Fruit fly (Drosophila melanogaster) whole organism, prepupa: ENCODE measurements around the gene CG6830.

Experiments
- Blimp-1 ChIP-seq: fragments of 200-800 bp; sonication (Bioruptor generic); optimal IDR thresholded peaks from 3 replicates; lab custom pipeline; 2017; ENCODE audit warnings: missing biosample characterization, missing genetic modification characterization, mild to moderate bottlenecking, moderate library complexity, missing genetic modification reagents
- CG10631 ChIP-seq: fragments of 200-800 bp; sonication (Bioruptor generic); optimal IDR thresholded peaks from 2 replicates; lab custom pipeline; 2016; ENCODE audit warnings: missing biosample characterization, missing genetic modification characterization
- CG10669 ChIP-seq: fragments of 200-800 bp; sonication (Bioruptor generic); optimal IDR thresholded peaks from 3 replicates; lab custom pipeline; 2018; ENCODE audit warnings: missing biosample characterization, mild to moderate bottlenecking, missing genetic modification characterization, moderate library complexity
- CG11294 ChIP-seq: fragments of 200-800 bp; sonication (Bioruptor generic); IDR thresholded peaks from 2 replicates; pipeline ENCODE4 v1.3.6; 2022; ENCODE audit warnings: missing biosample characterization, missing genetic modification characterization
- CG11902 ChIP-seq: fragments of 200-800 bp; sonication (Bioruptor generic); optimal IDR thresholded peaks from 3 replicates; lab custom pipeline; 2016; ENCODE audit warnings: missing biosample characterization, missing genetic modification characterization
- CG15336 ChIP-seq: fragments of 200-800 bp; sonication (Bioruptor generic); IDR thresholded peaks from 2 replicates; pipeline ENCODE4 v1.3.6; 2022; ENCODE audit warnings: missing biosample characterization, missing genetic modification characterization
- CG1621 ChIP-seq: fragments of 200-800 bp; sonication (Bioruptor generic); optimal IDR thresholded peaks from 3 replicates; lab custom pipeline; 2018; ENCODE audit warnings: missing biosample characterization, mild to moderate bottlenecking, missing genetic modification characterization
- CG16779 ChIP-seq: fragments of 200-800 bp; sonication (Bioruptor generic); optimal IDR thresholded peaks from 3 replicates; lab custom pipeline; 2017; ENCODE audit warnings: missing biosample characterization, mild to moderate bottlenecking, missing genetic modification characterization
- CG3032 ChIP-seq: fragments of 200-800 bp; optimal IDR thresholded peaks from 2 replicates; lab custom pipeline; 2019; ENCODE audit warnings: missing biosample characterization, mild to moderate bottlenecking, missing genetic modification characterization, moderate library complexity
- CG31627 ChIP-seq: fragments of 200-800 bp; sonication (Bioruptor generic); optimal IDR thresholded peaks from 3 replicates; lab custom pipeline; 2016; ENCODE audit warnings: missing biosample characterization, missing genetic modification characterization
- CG34406 ChIP-seq: fragments of 200-800 bp; sonication (Bioruptor generic); optimal IDR thresholded peaks from 3 replicates; lab custom pipeline; 2016; ENCODE audit warnings: missing biosample characterization, missing genetic modification characterization
- CG6276 ChIP-seq: fragments of 200-800 bp; sonication (Bioruptor generic); optimal IDR thresholded peaks from 2 replicates; lab custom pipeline; 2017; ENCODE audit warnings: missing biosample characterization, mild to moderate bottlenecking, missing genetic modification characterization
- CG6808 ChIP-seq: fragments of 200-800 bp; sonication (Bioruptor generic); optimal IDR thresholded peaks from 3 replicates; lab custom pipeline; 2017; ENCODE audit warnings: missing biosample characterization, missing genetic modification characterization, mild to moderate bottlenecking, moderate library complexity, missing genetic modification reagents
- CG6854 ChIP-seq: fragments of 200-800 bp; sonication (Bioruptor generic); optimal IDR thresholded peaks from 2 replicates; lab custom pipeline; 2017; ENCODE audit warnings: missing biosample characterization, mild to moderate bottlenecking, missing genetic modification characterization
- CG7368 ChIP-seq: fragments of 200-800 bp; sonication (Bioruptor generic); optimal IDR thresholded peaks from 3 replicates; lab custom pipeline; 2016; ENCODE audit warnings: missing biosample characterization, missing genetic modification characterization
- CG8119 ChIP-seq: fragments of 200-800 bp; sonication (Bioruptor generic); IDR thresholded peaks from 3 replicates; pipeline ENCODE4 v1.3.6; 2022; ENCODE audit warnings: missing biosample characterization, missing genetic modification characterization
- CG8319 ChIP-seq: fragments of 200-800 bp; sonication (Bioruptor generic); optimal IDR thresholded peaks from 3 replicates; lab custom pipeline; 2016; ENCODE audit warnings: missing biosample characterization, missing genetic modification characterization
- CG9139 ChIP-seq: fragments of 200-800 bp; sonication (Bioruptor generic); optimal IDR thresholded peaks from 3 replicates; lab custom pipeline; 2017; ENCODE audit warnings: missing biosample characterization, mild to moderate bottlenecking, missing genetic modification characterization
- Eip75B ChIP-seq: fragments of 200-800 bp; sonication (Bioruptor generic); optimal IDR thresholded peaks from 3 replicates; lab custom pipeline; 2016; ENCODE audit warnings: missing biosample characterization, missing genetic modification characterization
- Eip93F ChIP-seq: fragments of 200-800 bp; sonication (Bioruptor generic); optimal IDR thresholded peaks from 2 replicates; lab custom pipeline; 2016; ENCODE audit warnings: missing biosample characterization, mild to moderate bottlenecking, missing genetic modification characterization
- Ets21C ChIP-seq: fragments of 200-800 bp; sonication (Bioruptor generic); optimal IDR thresholded peaks from 3 replicates; lab custom pipeline; 2016; ENCODE audit warnings: missing biosample characterization, missing genetic modification characterization
- Ets96B ChIP-seq: fragments of 200-800 bp; optimal IDR thresholded peaks from 2 replicates; lab custom pipeline; 2019; ENCODE audit warnings: missing biosample characterization, mild to moderate bottlenecking, missing genetic modification characterization, moderate library complexity
- Gug ChIP-seq: fragments of 200-800 bp; sonication (Bioruptor generic); IDR thresholded peaks from 2 replicates; pipeline ENCODE4 v1.3.6; 2022; ENCODE audit warnings: missing biosample characterization, missing genetic modification characterization
- Hr38 ChIP-seq: sonication (Bioruptor generic); optimal IDR thresholded peaks from 2 replicates; lab custom pipeline; 2016; ENCODE audit warnings: missing biosample characterization, missing genetic modification characterization
- Hr39 ChIP-seq: fragments of 200-800 bp; sonication (Bioruptor generic); optimal IDR thresholded peaks from 2 replicates; lab custom pipeline; 2016; ENCODE audit warnings: missing biosample characterization, missing genetic modification characterization
- Met ChIP-seq: fragments of 200-800 bp; sonication (Bioruptor generic); optimal IDR thresholded peaks from 3 replicates; lab custom pipeline; 2016; ENCODE audit warnings: missing biosample characterization, missing genetic modification characterization
- OdsH ChIP-seq: fragments of 200-800 bp; sonication (Bioruptor generic); optimal IDR thresholded peaks from 3 replicates; lab custom pipeline; 2016; ENCODE audit warnings: missing biosample characterization, missing genetic modification characterization
- Smox ChIP-seq: fragments of 200-800 bp; sonication (Bioruptor generic); optimal IDR thresholded peaks from 3 replicates; lab custom pipeline; 2016; ENCODE audit warnings: missing biosample characterization, missing genetic modification characterization
- Sox14 ChIP-seq: fragments of 200-800 bp; sonication (Bioruptor generic); optimal IDR thresholded peaks from 3 replicates; lab custom pipeline; 2016; ENCODE audit warnings: missing biosample characterization, missing genetic modification characterization
- Sox15 ChIP-seq: fragments of 200-800 bp; sonication (Bioruptor generic); optimal IDR thresholded peaks from 3 replicates; lab custom pipeline; 2016; ENCODE audit warnings: missing biosample characterization, missing genetic modification characterization
- achi ChIP-seq: fragments of 200-800 bp; sonication (Bioruptor generic); optimal IDR thresholded peaks from 3 replicates; lab custom pipeline; 2016; ENCODE audit warnings: missing biosample characterization, missing genetic modification characterization
- acj6 ChIP-seq: fragments of 200-800 bp; sonication (Bioruptor generic); optimal IDR thresholded peaks from 3 replicates; lab custom pipeline; 2016; ENCODE audit warnings: missing biosample characterization, missing genetic modification characterization
- cyc ChIP-seq: fragments of 200-800 bp; sonication (Bioruptor generic); optimal IDR thresholded peaks from 3 replicates; lab custom pipeline; 2016; ENCODE audit warnings: missing biosample characterization, missing genetic modification characterization
- dac ChIP-seq: fragments of 200-800 bp; sonication (Bioruptor generic); optimal IDR thresholded peaks from 2 replicates; lab custom pipeline; 2017; ENCODE audit warnings: missing biosample characterization, mild to moderate bottlenecking, missing genetic modification characterization
- dsx ChIP-seq: fragments of 200-800 bp; optimal IDR thresholded peaks from 3 replicates; lab custom pipeline; 2019; ENCODE audit warnings: missing biosample characterization, mild to moderate bottlenecking, missing genetic modification characterization, moderate library complexity; ENCODE audit not compliant: poor library complexity, severe bottlenecking
- eg ChIP-seq: fragments of 200-800 bp; sonication (Bioruptor generic); IDR thresholded peaks from 3 replicates; pipeline ENCODE4 v1.3.6; 2022; ENCODE audit warnings: missing biosample characterization, missing genetic modification characterization
- fd59A ChIP-seq: fragments of 200-800 bp; sonication (Bioruptor generic); optimal IDR thresholded peaks from 2 replicates; lab custom pipeline; 2017; ENCODE audit warnings: missing biosample characterization, mild to moderate bottlenecking, missing genetic modification characterization, missing genetic modification reagents
- fd85E ChIP-seq: fragments of 200-800 bp; sonication (Bioruptor generic); optimal IDR thresholded peaks from 3 replicates; lab custom pipeline; 2016; ENCODE audit warnings: missing biosample characterization, missing genetic modification characterization
- fkh ChIP-seq: fragments of 200-800 bp; sonication (Bioruptor generic); optimal IDR thresholded peaks from 3 replicates; lab custom pipeline; 2017; ENCODE audit warnings: missing biosample characterization, mild to moderate bottlenecking, missing genetic modification characterization, moderate library complexity
- lz ChIP-seq: fragments of 200-800 bp; sonication (Bioruptor generic); optimal IDR thresholded peaks from 3 replicates; lab custom pipeline; 2016; ENCODE audit warnings: missing biosample characterization, missing genetic modification characterization
- net ChIP-seq: fragments of 200-800 bp; sonication (Bioruptor generic); optimal IDR thresholded peaks from 3 replicates; lab custom pipeline; 2016; ENCODE audit warnings: missing biosample characterization, missing genetic modification characterization
- pdm3 ChIP-seq: fragments of 200-800 bp; sonication (Bioruptor generic); optimal IDR thresholded peaks from 3 replicates; lab custom pipeline; 2016; ENCODE audit warnings: missing biosample characterization, missing genetic modification characterization
- salr ChIP-seq, 2 experiments: fragments of 200-800 bp; sonication (Bioruptor generic); optimal IDR thresholded peaks; 3 replicates each; lab custom pipeline; 2016 to 2018; ENCODE audit warnings: missing biosample characterization in 2 of 2, missing genetic modification characterization in 2 of 2, mild to moderate bottlenecking in 1 of 2
- spab ChIP-seq: fragments of 200-800 bp; sonication (Bioruptor generic); optimal IDR thresholded peaks from 2 replicates; lab custom pipeline; 2017; ENCODE audit warnings: missing biosample characterization, mild to moderate bottlenecking, missing genetic modification characterization, missing genetic modification reagents
- ss ChIP-seq, 2 experiments: fragments of 200-800 bp; sonication (Bioruptor generic); optimal IDR thresholded peaks; 2 replicates in 1 of 2; 3 replicates in 1 of 2; lab custom pipeline; 2017 to 2018; ENCODE audit warnings: mild to moderate bottlenecking in 2 of 2, missing biosample characterization in 2 of 2, missing genetic modification characterization in 2 of 2, moderate library complexity in 1 of 2
- svp ChIP-seq: fragments of 200-800 bp; sonication (Bioruptor generic); peaks from one replicate; lab custom pipeline; 2016; ENCODE audit warnings: missing biosample characterization, missing genetic modification characterization

CG6830 gene

dm6 chr3R:11657786-11658193, 26.4 kb downstream of the CG6830 start (continued):
- TF ChIP-seq spab (GFP tag; lab: Kevin White, UChicago) (peak; percentile 81), CG9139 (GFP tag; lab: Kevin White, UChicago) (peak; percentile 76), dsx (GFP tag; lab: Kevin White, UChicago) (peak; percentile 90), Blimp-1 (GFP tag; lab: Kevin White, UChicago) (peak; percentile 48), Ets21C (GFP tag; lab: Kevin White, UChicago) (peak; percentile 77), Met (GFP tag; lab: Kevin White, UChicago) (peak; percentile 91), Hr39 (peak; percentile 85), CG3032 (peak; percentile 84), Eip93F (peak; percentile 10), pdm3 (GFP tag; lab: Kevin White, UChicago) (peak; percentile 87), Sox14 (GFP tag; lab: Kevin White, UChicago) (peak; percentile 90), achi (GFP tag; lab: Kevin White, UChicago) (peak; percentile 83), Hr38 (no peak), salr (GFP tag; optimal IDR thresholded peaks at IDR 0.05; lab: Kevin White, UChicago) (peak; percentile 47 to 70), CG8319 (GFP tag; lab: Kevin White, UChicago) (peak; percentile 83), CG6276 (GFP tag; lab: Kevin White, UChicago) (peak; percentile 47), CG34406 (GFP tag; lab: Kevin White, UChicago) (peak; percentile 83)
- TF ChIP-seq, all 60 proteins: peak for 57

DNA sequence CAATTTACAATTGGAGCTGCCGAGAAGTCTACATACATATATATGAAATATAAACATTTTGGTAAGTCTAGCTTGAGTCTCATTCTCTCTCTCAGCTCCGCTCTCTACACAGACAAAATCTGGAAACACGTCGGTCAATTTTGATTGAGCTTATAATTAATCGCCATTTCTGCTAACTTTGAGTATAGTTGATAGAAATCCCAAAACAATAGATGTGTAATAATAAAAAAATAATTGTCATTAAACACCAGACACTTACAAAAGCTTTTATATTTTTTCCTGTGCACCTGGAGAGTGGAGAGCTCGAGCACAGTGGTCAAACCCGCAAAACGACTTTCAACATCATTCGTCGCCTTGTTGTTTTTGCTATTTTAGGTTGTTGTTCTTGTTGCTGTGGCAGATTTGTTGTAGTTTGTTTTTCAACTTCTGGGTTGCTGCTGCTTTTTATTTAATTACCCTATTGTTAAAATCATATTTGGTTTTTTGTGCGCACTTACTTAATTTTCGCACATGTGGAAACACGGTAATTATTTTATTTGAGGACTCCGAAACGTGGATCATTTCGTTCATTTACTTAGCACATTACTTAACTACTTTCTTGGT, 27.4 kb downstream of the CG6830 start:
- TF ChIP-seq ss (GFP tag; optimal IDR thresholded peaks at IDR 0.05; lab: Kevin White, UChicago) (peak; percentile 98 to 99), Met (GFP tag; lab: Kevin White, UChicago) (peak; percentile 99), Sox15 (GFP tag; lab: Kevin White, UChicago) (peak; percentile 98), CG6854 (GFP tag; lab: Kevin White, UChicago) (peak; percentile 93), Eip93F (peak; percentile 96), net (GFP tag; lab: Kevin White, UChicago) (peak; percentile 99), Hr39 (peak; percentile 98), dsx (GFP tag; lab: Kevin White, UChicago) (peak; percentile 98), svp (GFP tag; lab: Kevin White, UChicago) (peak; percentile 99), acj6 (peak; percentile 99), CG1621 (peak; percentile 98), CG10669 (GFP tag; lab: Kevin White, UChicago) (peak; percentile 99), Ets96B (tag; lab: Kevin White, UChicago) (peak; percentile 99), Ets21C (GFP tag; lab: Kevin White, UChicago) (peak; percentile 97), CG16779 (tag; lab: Kevin White, UChicago) (peak; percentile 98), CG11902 (GFP tag; lab: Kevin White, UChicago) (peak; percentile 98), fd85E (peak; percentile 95), CG6808 (GFP tag; lab: Kevin White, UChicago) (peak; percentile 98), CG6276 (GFP tag; lab: Kevin White, UChicago) (peak; percentile 99), CG8119 (peak; percentile 99), CG10631 (peak; percentile 99), Gug (GFP tag; lab: Robert Waterston, UW) (peak; percentile 98), Blimp-1 (GFP tag; lab: Kevin White, UChicago) (peak; percentile 86), lz (peak; percentile 99), fkh (GFP tag; lab: Kevin White, UChicago) (peak; percentile 17), Eip75B (GFP tag; lab: Kevin White, UChicago) (peak; percentile 99), CG3032 (peak; percentile 99), Smox (GFP tag; lab: Kevin White, UChicago) (peak; percentile 98), eg (GFP tag; lab: Robert Waterston, UW) (peak; percentile 99), OdsH (GFP tag; lab: Kevin White, UChicago) (peak; percentile 99), CG15336 (GFP tag; lab: Robert Waterston, UW) (peak; percentile 99), CG11294 (peak; percentile 98), CG34406 (GFP tag; lab: Kevin White, UChicago) (peak; percentile 98), CG31627 (GFP tag; lab: Kevin White, UChicago) (peak; percentile 98), CG9139 (GFP tag; lab: Kevin White, UChicago) (peak; percentile 97), CG7368 (GFP tag; lab: Kevin White, UChicago) (peak; percentile 99), cyc (peak; percentile 98), CG8319 (GFP tag; lab: Kevin White, UChicago) (peak; percentile 98), fd59A (GFP tag; lab: Kevin White, UChicago) (peak; percentile 99), Hr38 (peak; percentile 83), dac (GFP tag; lab: Kevin White, UChicago) (peak; percentile 97)
